Worm (Caenorhabditis elegans) whole organism, L4 larva: ENCODE results near the gene C04C3.14.

Experiments
- lin-29 ChIP-seq: fragments of 200-800 bp; sonication (Bioruptor generic); IDR thresholded peaks from 2 replicates; pipeline ENCODE4 v1.3.6; 2022; ENCODE audit warnings: missing genetic modification reagents, missing genetic modification characterization, missing compliant biosample characterization
- zag-1 ChIP-seq: fragments of 150-350 bp; optimal IDR thresholded peaks from 2 replicates; lab custom pipeline; 2014; ENCODE audit warnings: missing biosample characterization, missing genetic modification characterization

- TF ChIP-seq lin-29 (GFP tag; lab: Robert Waterston, UW), result no peak
- TF ChIP-seq zag-1 (tag; lab: Kevin White, UChicago), result no peak
These were observed 5.3 kb downstream of the C04C3.14 start for ce11 chrIV:3400941-3401340.
